Fruit fly (Drosophila melanogaster): ENCODE measurements around the gene PyK.

Gene PyK

DNA sequence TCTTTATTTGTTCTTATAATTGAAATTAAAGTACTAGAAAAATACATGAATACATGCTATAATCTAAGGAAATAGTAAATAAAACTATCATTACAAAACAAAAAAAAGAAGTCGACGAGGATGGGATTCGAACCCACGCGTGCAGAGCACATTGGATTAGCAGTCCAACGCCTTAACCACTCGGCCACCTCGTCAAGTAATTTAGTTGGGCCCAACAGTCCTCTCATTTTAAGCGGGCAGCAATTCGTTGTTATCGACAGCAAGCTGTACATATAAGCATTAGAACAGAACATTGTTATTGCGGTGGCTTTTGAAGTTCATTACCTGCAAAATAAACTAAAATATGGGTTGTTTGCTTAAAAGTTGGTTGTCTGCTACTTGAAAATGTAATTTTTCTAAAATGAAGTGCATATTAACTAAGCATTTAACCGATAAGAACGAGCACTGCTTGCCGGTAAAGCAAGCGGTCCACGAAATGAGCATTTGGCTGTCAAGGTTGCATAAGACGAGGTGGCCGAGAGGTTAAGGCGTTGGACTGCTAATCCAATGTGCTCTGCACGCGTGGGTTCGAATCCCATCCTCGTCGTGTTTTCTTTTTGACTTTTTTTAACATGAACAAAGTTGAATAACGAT, 29.8 kb downstream of the PyK start:
- TF ChIP-seq Myc (optimal IDR thresholded peaks at IDR 0.05) (peak; percentile 23), OdsH (GFP tag; optimal IDR thresholded peaks at IDR 0.05) (no peak), N (GFP tag; optimal IDR thresholded peaks at IDR 0.05) (peak; percentile 77), Abd-B (GFP tag; optimal IDR thresholded peaks at IDR 0.05) (peak; percentile 14)

dm6 chr3R:22400246-22400645, 32.9 kb downstream of the PyK start:
- TF ChIP-seq Dfd (GFP tag; optimal IDR thresholded peaks at IDR 0.05) (no peak), br (GFP tag; optimal IDR thresholded peaks at IDR 0.05) (no peak), Hr78 (GFP tag; optimal IDR thresholded peaks at IDR 0.05) (no peak), sv (GFP tag; optimal IDR thresholded peaks at IDR 0.05) (peak; percentile 18), brk (GFP tag; optimal IDR thresholded peaks at IDR 0.05) (no peak)

dm6 chr3R:22402355-22402754, 35.0 kb downstream of the PyK start, which contains the start of gene CG13856:
CG13856 (plus strand) TSS chr3R:22402655.
- TF ChIP-seq N (GFP tag; optimal IDR thresholded peaks at IDR 0.05) (no peak), HLH106 (tag; optimal IDR thresholded peaks at IDR 0.05) (no peak)

DNA sequence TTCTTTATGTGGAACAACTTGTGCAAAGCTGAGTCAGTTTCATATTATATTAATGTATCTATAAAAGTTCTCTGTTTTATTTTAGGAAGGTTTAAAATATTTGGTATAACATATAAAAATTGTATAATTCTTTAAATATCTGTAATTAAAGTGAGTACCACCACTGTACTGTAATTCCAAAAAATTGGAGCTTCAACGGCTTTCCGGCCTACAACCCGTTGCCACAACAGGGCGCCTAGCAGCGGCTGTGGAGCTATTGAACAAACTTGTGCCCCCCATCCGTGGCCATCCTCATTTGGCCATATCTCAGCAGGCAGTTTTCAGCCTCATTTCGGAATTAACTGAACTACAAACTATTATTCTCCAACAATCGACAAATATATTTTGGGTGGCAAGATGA, 38.3 kb downstream of the PyK start, which contains the start of gene CG13855:
Gene CG13855 (plus strand): TSS at position 301 of the 400 bp plus-strand sequence.
- no peak for TF ChIP-seq tai (GFP tag; optimal IDR thresholded peaks at IDR 0.05)

DNA sequence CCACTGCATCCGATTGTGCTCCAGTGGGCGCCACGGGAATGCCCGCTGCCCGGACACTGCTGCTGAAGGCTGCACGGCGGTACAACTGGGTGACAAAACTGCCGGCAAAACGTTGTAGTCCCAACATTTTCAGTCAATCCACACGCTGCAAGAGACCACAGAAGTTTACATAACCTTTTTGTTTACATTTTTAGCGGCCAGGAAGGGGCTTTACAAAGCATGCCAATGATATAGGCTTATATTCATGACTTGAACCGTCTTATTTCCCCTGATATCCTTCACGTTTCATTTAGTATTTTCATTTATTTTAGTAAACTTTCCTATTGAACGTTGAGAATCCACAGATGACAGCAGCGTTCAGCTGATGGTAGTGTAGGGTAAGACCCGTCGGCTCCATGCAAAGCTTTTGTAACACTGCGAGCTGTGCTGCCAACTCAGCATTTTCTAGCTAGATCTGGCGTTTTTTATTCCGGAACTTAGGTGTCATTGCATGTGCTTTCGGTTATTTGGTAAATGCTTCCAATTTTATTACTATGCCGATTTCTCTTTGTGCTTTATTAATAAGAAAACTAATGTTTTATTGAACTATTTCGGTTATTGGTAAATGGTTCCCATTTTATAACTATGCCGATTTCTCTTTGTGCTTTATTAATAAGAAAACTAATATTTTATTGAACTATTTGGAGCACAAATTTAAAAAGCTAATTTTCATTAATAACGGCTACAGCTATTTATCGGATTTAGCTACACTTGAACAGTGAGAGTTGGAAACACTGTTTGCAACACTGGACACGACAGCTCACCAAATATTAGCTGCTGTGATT, 43.4 kb downstream of the PyK start, which contains the start of the genes CG13850 and lqfR:
Gene CG13850 (minus strand): TSS at position 379 of the 824 bp plus-strand sequence.
Gene lqfR (plus strand): TSS at position 765 of the 824 bp plus-strand sequence.
- TF ChIP-seq brk (GFP tag; optimal IDR thresholded peaks at IDR 0.05): no peak
- no peak for TF ChIP-seq Dif (GFP tag; optimal IDR thresholded peaks at IDR 0.05; ENCODE audit: partially characterized antibody)
- no peak for TF ChIP-seq usp (GFP tag; optimal IDR thresholded peaks at IDR 0.05)
- peak; percentile 41 for TF ChIP-seq GATAd (GFP tag; optimal IDR thresholded peaks at IDR 0.05)
- TF ChIP-seq dmrt93B (GFP tag; optimal IDR thresholded peaks at IDR 0.05): peak; percentile 80
- TF ChIP-seq h (GFP tag; optimal IDR thresholded peaks at IDR 0.05): peak; percentile 86
- TF ChIP-seq Hnf4 (GFP tag; optimal IDR thresholded peaks at IDR 0.05): peak; percentile 86
- TF ChIP-seq br (GFP tag; optimal IDR thresholded peaks at IDR 0.05): peak; percentile 77
- TF ChIP-seq CG9705 (GFP tag; optimal IDR thresholded peaks at IDR 0.05): peak; percentile 59
- TF ChIP-seq ey (GFP tag; optimal IDR thresholded peaks at IDR 0.05): peak; percentile 75
- TF ChIP-seq Sp1 (GFP tag; optimal IDR thresholded peaks at IDR 0.05): peak; percentile 75
- peak; percentile 44 for TF ChIP-seq sage (GFP tag; optimal IDR thresholded peaks at IDR 0.05)
- peak; percentile 38 for TF ChIP-seq Mio (GFP tag; optimal IDR thresholded peaks at IDR 0.05)
- TF ChIP-seq Vsx2 (GFP tag; optimal IDR thresholded peaks at IDR 0.05; ENCODE audit: partially characterized antibody): no peak
- no peak for TF ChIP-seq Hr78 (GFP tag; optimal IDR thresholded peaks at IDR 0.05)
- TF ChIP-seq HLH106 (tag; optimal IDR thresholded peaks at IDR 0.05): peak; percentile 74
- TF ChIP-seq dsf (GFP tag; optimal IDR thresholded peaks at IDR 0.05; ENCODE audit: borderline replicate concordance): peak; percentile 67
- TF ChIP-seq N (GFP tag; optimal IDR thresholded peaks at IDR 0.05): no peak
- TF ChIP-seq CrebA (GFP tag; optimal IDR thresholded peaks at IDR 0.05; ENCODE audit: borderline replicate concordance): no peak
- TF ChIP-seq lola (GFP tag; optimal IDR thresholded peaks at IDR 0.05): no peak
- peak; percentile 99 for TF ChIP-seq Myc (optimal IDR thresholded peaks at IDR 0.05)
- TF ChIP-seq jim (GFP tag; optimal IDR thresholded peaks at IDR 0.05): no peak
- TF ChIP-seq fru (GFP tag; optimal IDR thresholded peaks at IDR 0.05): peak; percentile 86
- peak; percentile 80 for TF ChIP-seq rgr (GFP tag; optimal IDR thresholded peaks at IDR 0.05)
- peak in 1 of 2 experiments; percentile 85 for TF ChIP-seq foxo (GFP tag; optimal IDR thresholded peaks at IDR 0.05)
- TF ChIP-seq Hr83 (GFP tag; optimal IDR thresholded peaks at IDR 0.05; ENCODE audit: poor library complexity, severe bottlenecking): peak; percentile 59
- TF ChIP-seq dl (GFP tag; optimal IDR thresholded peaks at IDR 0.05; ENCODE audit: insufficient read depth in 1 of 2, partially characterized antibody in 2 of 2): no peak
- no peak for TF ChIP-seq Abd-B (GFP tag; optimal IDR thresholded peaks at IDR 0.05)
- peak; percentile 77 for TF ChIP-seq psq (GFP tag; optimal IDR thresholded peaks at IDR 0.05)
- TF ChIP-seq OdsH (GFP tag; optimal IDR thresholded peaks at IDR 0.05): peak; percentile 76
- TF ChIP-seq CG32264 (GFP tag; optimal IDR thresholded peaks at IDR 0.05): peak; percentile 3
- peak; percentile 79 for TF ChIP-seq sv (GFP tag; optimal IDR thresholded peaks at IDR 0.05)
- no peak for TF ChIP-seq pan (optimal IDR thresholded peaks at IDR 0.05)
- TF ChIP-seq woc (GFP tag; optimal IDR thresholded peaks at IDR 0.05): peak; percentile 94
- TF ChIP-seq Rel (GFP tag; optimal IDR thresholded peaks at IDR 0.05): no peak
- TF ChIP-seq Rel (tag; optimal IDR thresholded peaks at IDR 0.05): peak; percentile 48
- no peak for TF ChIP-seq Dfd (GFP tag; optimal IDR thresholded peaks at IDR 0.05)
- TF ChIP-seq Jra (GFP tag; optimal IDR thresholded peaks at IDR 0.05): peak; percentile 85
- TF ChIP-seq tai (GFP tag; optimal IDR thresholded peaks at IDR 0.05): no peak

Measured in whole organism, wandering third instar larva.